Worm (Caenorhabditis elegans) whole organism, L1 larva: ENCODE data around the gene C51E3.6.
A peak's percentile ranks its signal among the peaks of the same experiment; 100 is the strongest.

ENCODE experiments used
- F16B12.6 ChIP-seq: fragments of 150-350 bp; optimal IDR thresholded peaks from 2 replicates; lab custom pipeline; 2014; ENCODE audit warnings: missing biosample characterization, missing genetic modification characterization
- aha-1 ChIP-seq: fragments of 150-350 bp; optimal IDR thresholded peaks from 2 replicates; lab custom pipeline; 2014; ENCODE audit warnings: missing biosample characterization, missing genetic modification characterization
- alr-1 ChIP-seq: fragments of 200-800 bp; sonication (Bioruptor generic); optimal IDR thresholded peaks from 2 replicates; lab custom pipeline; 2018; ENCODE audit warnings: borderline replicate concordance, mild to moderate bottlenecking, missing genetic modification characterization, missing compliant biosample characterization
- ceh-63 ChIP-seq: fragments of 200-800 bp; sonication (Bioruptor generic); optimal IDR thresholded peaks from 2 replicates; lab custom pipeline; 2018; ENCODE audit warnings: mild to moderate bottlenecking, missing genetic modification characterization, missing compliant biosample characterization
- ceh-8 ChIP-seq: fragments of 200-800 bp; sonication (Bioruptor generic); optimal IDR thresholded peaks from 2 replicates; lab custom pipeline; 2018; ENCODE audit warnings: mild to moderate bottlenecking, missing genetic modification characterization, moderate library complexity, missing compliant biosample characterization
- ceh-88 ChIP-seq: fragments of 200-800 bp; sonication (Bioruptor generic); IDR thresholded peaks from 2 replicates; pipeline ENCODE4 v1.3.6; 2022; ENCODE audit warnings: missing genetic modification characterization, missing compliant biosample characterization
- ceh-90 ChIP-seq: sonication (generic microtip); optimal IDR thresholded peaks from 2 replicates; lab custom pipeline; 2016; ENCODE audit warnings: missing genetic modification characterization, missing compliant biosample characterization
- ces-1 ChIP-seq: fragments of 150-350 bp; optimal IDR thresholded peaks from 2 replicates; lab custom pipeline; 2014; ENCODE audit warnings: missing biosample characterization, missing genetic modification reagents, missing genetic modification characterization
- dsc-1 ChIP-seq: sonication (generic microtip); optimal IDR thresholded peaks from 2 replicates; lab custom pipeline; 2016; ENCODE audit warnings: mild to moderate bottlenecking, missing genetic modification characterization, missing compliant biosample characterization
- efl-3 ChIP-seq: fragments of 200-800 bp; sonication (Bioruptor generic); optimal IDR thresholded peaks from 2 replicates; lab custom pipeline; 2018; ENCODE audit warnings: mild to moderate bottlenecking, missing genetic modification characterization, missing compliant biosample characterization
- egl-13 ChIP-seq: sonication (generic microtip); optimal IDR thresholded peaks from 2 replicates; lab custom pipeline; 2016; ENCODE audit warnings: missing genotype, missing genetic modification reagents, missing genetic modification characterization, missing compliant biosample characterization
- elt-2 ChIP-seq: sonication (generic microtip); optimal IDR thresholded peaks from 2 replicates; lab custom pipeline; 2016; ENCODE audit warnings: missing genetic modification characterization, mild to moderate bottlenecking, inconsistent platforms, missing compliant biosample characterization, missing genetic modification reagents
- elt-3 ChIP-seq, 6 experiments: fragments of 150-350 bp in 1 of 6; sonication (generic microtip); optimal IDR thresholded peaks; 2 replicates each; lab custom pipeline; 2017 to 2018; ENCODE audit warnings: missing biosample characterization in 6 of 6, missing genetic modification characterization in 6 of 6, inconsistent platforms in 1 of 6
- hlh-17 ChIP-seq: fragments of 200-800 bp; sonication (Bioruptor generic); optimal IDR thresholded peaks from 2 replicates; lab custom pipeline; 2018; ENCODE audit warnings: missing genetic modification characterization, mild to moderate bottlenecking, missing compliant biosample characterization, moderate library complexity, borderline replicate concordance
- hlh-4 ChIP-seq: sonication (generic microtip); optimal IDR thresholded peaks from 2 replicates; lab custom pipeline; 2016; ENCODE audit warnings: mild to moderate bottlenecking, missing genetic modification characterization, missing compliant biosample characterization
- isw-1 ChIP-seq: fragments of 200-800 bp; sonication (Bioruptor generic); IDR thresholded peaks from 2 replicates; pipeline ENCODE4 v1.3.6; 2022; ENCODE audit warnings: missing genetic modification characterization, missing compliant biosample characterization
- lin-35 ChIP-seq, 2 experiments: fragments of 150-350 bp; optimal IDR thresholded peaks; 2 replicates each; lab custom pipeline; 2014; ENCODE audit warnings: missing biosample characterization in 2 of 2, missing genetic modification characterization in 2 of 2, missing genetic modification reagents in 2 of 2
- lin-39 ChIP-seq: fragments of 150-350 bp; optimal IDR thresholded peaks from 2 replicates; lab custom pipeline; 2014; ENCODE audit warnings: missing biosample characterization, missing genetic modification reagents, missing genetic modification characterization
- lsy-2 ChIP-seq, 2 experiments: fragments of 150-350 bp; optimal IDR thresholded peaks; 2 replicates each; lab custom pipeline; 2014; ENCODE audit warnings: missing biosample characterization in 2 of 2, missing genetic modification characterization in 2 of 2
- mdl-1 ChIP-seq, 2 experiments: fragments of 150-350 bp; optimal IDR thresholded peaks; 2 replicates each; lab custom pipeline; 2014 to 2017; ENCODE audit warnings: missing biosample characterization in 2 of 2, missing genetic modification characterization in 2 of 2, inconsistent platforms in 1 of 2
- mep-1 ChIP-seq: fragments of 150-350 bp; optimal IDR thresholded peaks from 2 replicates; lab custom pipeline; 2014; ENCODE audit warnings: missing biosample characterization, missing genetic modification characterization
- nhr-19 ChIP-seq: fragments of 200-800 bp; sonication (Bioruptor generic); conservative IDR thresholded peaks from 2 replicates; pipeline ENCODE4 v1.3.6; 2022; ENCODE audit warnings: missing genetic modification characterization, missing compliant biosample characterization
- nhr-237 ChIP-seq: fragments of 150-350 bp; optimal IDR thresholded peaks from 2 replicates; lab custom pipeline; 2014; ENCODE audit warnings: missing biosample characterization, missing genetic modification characterization
- nhr-28 ChIP-seq: fragments of 150-350 bp; optimal IDR thresholded peaks from 2 replicates; lab custom pipeline; 2014; ENCODE audit warnings: missing biosample characterization, missing genetic modification characterization
- nhr-71 ChIP-seq: sonication (generic microtip); optimal IDR thresholded peaks from 2 replicates; lab custom pipeline; 2016; ENCODE audit warnings: mild to moderate bottlenecking, missing genetic modification characterization, moderate library complexity, missing compliant biosample characterization
- nhr-76 ChIP-seq: sonication (generic microtip); optimal IDR thresholded peaks from 2 replicates; lab custom pipeline; 2017; ENCODE audit warnings: missing biosample characterization, missing genetic modification characterization
- nhr-85 ChIP-seq: sonication (generic microtip); peaks from one replicate; lab custom pipeline; 2016; ENCODE audit warnings: missing genetic modification characterization, inconsistent platforms, missing compliant biosample characterization
- nhr-90 ChIP-seq: sonication (generic microtip); optimal IDR thresholded peaks from 2 replicates; lab custom pipeline; 2016; ENCODE audit warnings: mild to moderate bottlenecking, missing genetic modification characterization, missing compliant biosample characterization; ENCODE audit not compliant: poor library complexity
- snu-23 ChIP-seq: sonication (generic microtip); optimal IDR thresholded peaks from 2 replicates; lab custom pipeline; 2016; ENCODE audit warnings: missing genetic modification characterization, missing compliant biosample characterization
- sptf-1 ChIP-seq: fragments of 150-350 bp; optimal IDR thresholded peaks from 2 replicates; lab custom pipeline; 2014; ENCODE audit warnings: missing biosample characterization, missing genetic modification characterization
- sup-37 ChIP-seq: fragments of 200-800 bp; sonication (Bioruptor generic); optimal IDR thresholded peaks from 2 replicates; lab custom pipeline; 2018; ENCODE audit warnings: mild to moderate bottlenecking, missing genetic modification characterization, missing compliant biosample characterization
- swsn-7 ChIP-seq: sonication (generic microtip); optimal IDR thresholded peaks from 2 replicates; lab custom pipeline; 2016; ENCODE audit warnings: missing genetic modification characterization, missing compliant biosample characterization
- unc-130 ChIP-seq: fragments of 150-350 bp; optimal IDR thresholded peaks from 2 replicates; lab custom pipeline; 2017; ENCODE audit warnings: missing biosample characterization, missing genetic modification characterization, inconsistent platforms
- unc-30 ChIP-seq: sonication (generic microtip); optimal IDR thresholded peaks from 2 replicates; lab custom pipeline; 2017; ENCODE audit warnings: missing biosample characterization, missing genetic modification characterization
- unc-98 ChIP-seq: fragments of 200-800 bp; sonication (Bioruptor generic); IDR thresholded peaks from 2 replicates; pipeline ENCODE4 v1.3.6; 2022; ENCODE audit warnings: missing genetic modification characterization, missing compliant biosample characterization
- zip-4 ChIP-seq: fragments of 200-800 bp; sonication (Bioruptor generic); optimal IDR thresholded peaks from 2 replicates; lab custom pipeline; 2018; ENCODE audit warnings: mild to moderate bottlenecking, missing genetic modification characterization, moderate library complexity, missing compliant biosample characterization
- ztf-11 ChIP-seq, 2 experiments: sonication (generic microtip); optimal IDR thresholded peaks; 2 replicates each; lab custom pipeline; 2016 to 2017; ENCODE audit warnings: missing genetic modification characterization in 2 of 2, missing biosample characterization in 1 of 2, missing compliant biosample characterization in 1 of 2

C51E3.6 gene

DNA sequence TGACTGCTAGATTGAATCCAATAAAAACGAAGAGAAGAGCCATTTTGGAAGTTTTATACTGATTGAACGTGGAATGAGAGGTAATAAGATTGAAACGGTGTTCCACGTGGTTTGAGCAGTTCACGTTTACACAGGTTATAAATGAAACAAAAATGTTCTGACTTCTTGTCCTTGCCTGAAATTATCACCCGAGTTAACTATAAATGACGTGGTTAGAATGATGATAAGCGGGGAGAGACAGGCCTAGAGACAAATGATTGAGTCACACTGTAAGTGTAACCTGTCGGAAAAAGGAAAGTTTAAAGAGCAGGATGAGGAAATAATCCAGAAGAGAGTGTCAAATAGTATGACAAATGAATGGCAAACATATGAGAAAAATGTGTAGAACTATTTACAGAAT is 5.3 kb downstream of the C51E3.6 start, which contains the start of gene C51E3.10:
C51E3.10 (minus strand) TSS at position 181 of the 400 bp plus-strand sequence.
- TF ChIP-seq mdl-1 (tag; optimal IDR thresholded peaks at IDR 0.05; lab: Kevin White, UChicago) (no peak), lin-35 (GFP tag; optimal IDR thresholded peaks at IDR 0.05; lab: Kevin White, UChicago) (peak in 1 of 2 experiments; percentile 12), elt-2 (tag; lab: Kevin White, UChicago) (peak; percentile 59), nhr-85 (tag; lab: Kevin White, UChicago) (no peak)

ce11 chrV:10159972-10160371 is 6.3 kb downstream of the C51E3.6 start:
- no peak for TF ChIP-seq ceh-63 (GFP tag; lab: Kevin White, UChicago)
- peak; percentile 65 for TF ChIP-seq elt-2 (tag; lab: Kevin White, UChicago)
- TF ChIP-seq sup-37 (GFP tag; lab: Kevin White, UChicago) = no peak
- no peak for TF ChIP-seq ces-1 (GFP tag; lab: Kevin White, UChicago)
- TF ChIP-seq sptf-1 (tag; lab: Kevin White, UChicago) = no peak
- TF ChIP-seq lsy-2 (tag; optimal IDR thresholded peaks at IDR 0.05; lab: Kevin White, UChicago) = no peak
- no peak for TF ChIP-seq nhr-28 (tag; lab: Kevin White, UChicago)

ce11 chrV:10158528-10158927 is 7.7 kb downstream of the C51E3.6 start, which contains the start of gene srsx-30:
Gene srsx-30 (plus strand): TSS chrV:10158828.
- no peak for TF ChIP-seq unc-130 (tag; lab: Kevin White, UChicago)
- TF ChIP-seq unc-98 = no peak
- TF ChIP-seq, all 84 proteins: peak for 0

- no peak for TF ChIP-seq snu-23 (GFP tag; lab: Kevin White, UChicago)
- no peak for TF ChIP-seq nhr-71
- TF ChIP-seq unc-130 (tag; lab: Kevin White, UChicago) = no peak
- TF ChIP-seq ceh-8 (GFP tag; lab: Kevin White, UChicago) = no peak
- no peak for TF ChIP-seq lin-39 (tag; lab: Kevin White, UChicago)
- TF ChIP-seq aha-1 (tag; lab: Kevin White, UChicago) = no peak
- no peak for TF ChIP-seq F16B12.6 (tag; lab: Kevin White, UChicago)
- TF ChIP-seq lin-35 (GFP tag; optimal IDR thresholded peaks at IDR 0.05; lab: Kevin White, UChicago) = no peak
- TF ChIP-seq sup-37 (GFP tag; lab: Kevin White, UChicago) = no peak
- no peak for TF ChIP-seq nhr-76 (tag; lab: Kevin White, UChicago)
- no peak for TF ChIP-seq lsy-2 (tag; optimal IDR thresholded peaks at IDR 0.05; lab: Kevin White, UChicago)
- TF ChIP-seq dsc-1 (tag; lab: Kevin White, UChicago) = no peak
These were observed 11.6 kb downstream of the C51E3.6 start, which contains the start of gene srsx-29 for ce11 chrV:10154698-10155097. Gene srsx-29 (plus strand): TSS chrV:10154998.

ce11 chrV:10153076-10153475 is 13.2 kb downstream of the C51E3.6 start:
- TF ChIP-seq zip-4 (GFP tag; lab: Kevin White, UChicago) = no peak
- TF ChIP-seq efl-3 (GFP tag; lab: Kevin White, UChicago) = no peak
- TF ChIP-seq hlh-17 (GFP tag; lab: Kevin White, UChicago) = no peak
- TF ChIP-seq nhr-237 (tag; lab: Kevin White, UChicago) = no peak
- TF ChIP-seq nhr-90 = no peak
- no peak for TF ChIP-seq hlh-4
- no peak for TF ChIP-seq nhr-19
- no peak for TF ChIP-seq swsn-7 (tag; lab: Kevin White, UChicago)
- TF ChIP-seq isw-1 (GFP tag; lab: Robert Waterston, UW) = no peak
- TF ChIP-seq elt-3 (tag; optimal IDR thresholded peaks at IDR 0.05; lab: Kevin White, UChicago) = no peak
- TF ChIP-seq alr-1 (tag; lab: Kevin White, UChicago) = no peak
- no peak for TF ChIP-seq egl-13 (tag; lab: Kevin White, UChicago)
- TF ChIP-seq unc-30 (tag; lab: Kevin White, UChicago) = no peak
- no peak for TF ChIP-seq nhr-76 (tag; lab: Kevin White, UChicago)
- no peak for TF ChIP-seq mep-1 (tag; lab: Kevin White, UChicago)
- no peak for TF ChIP-seq ceh-63 (GFP tag; lab: Kevin White, UChicago)
- no peak for TF ChIP-seq ceh-88 (GFP tag; lab: Robert Waterston, UW)
- TF ChIP-seq ztf-11 (tag; optimal IDR thresholded peaks at IDR 0.05; lab: Kevin White, UChicago) = no peak
- no peak for TF ChIP-seq ceh-90 (tag; lab: Kevin White, UChicago)
